Worm (Caenorhabditis elegans) whole organism, L1 larva: ENCODE results near the gene nhr-28.

ENCODE experiments used
- C34B4.2 ChIP-seq: sonication (generic microtip); optimal IDR thresholded peaks from 2 replicates; lab custom pipeline; 2017; ENCODE audit warnings: mild to moderate bottlenecking, missing genetic modification characterization, missing compliant biosample characterization
- F16B12.6 ChIP-seq: fragments of 150-350 bp; optimal IDR thresholded peaks from 2 replicates; lab custom pipeline; 2014; ENCODE audit warnings: missing biosample characterization, missing genetic modification characterization
- Y116A8C.19 ChIP-seq: sonication (generic microtip); optimal IDR thresholded peaks from 2 replicates; lab custom pipeline; 2016; ENCODE audit warnings: missing compliant biosample characterization, missing genetic modification characterization, borderline replicate concordance
- alr-1 ChIP-seq: fragments of 200-800 bp; sonication (Bioruptor generic); optimal IDR thresholded peaks from 2 replicates; lab custom pipeline; 2018; ENCODE audit warnings: borderline replicate concordance, mild to moderate bottlenecking, missing genetic modification characterization, missing compliant biosample characterization
- aly-2 ChIP-seq: fragments of 150-350 bp; optimal IDR thresholded peaks from 2 replicates; lab custom pipeline; 2014; ENCODE audit warnings: missing biosample characterization, missing genetic modification characterization
- blmp-1 ChIP-seq: fragments of 150-350 bp; optimal IDR thresholded peaks from 2 replicates; lab custom pipeline; 2014; ENCODE audit warnings: missing biosample characterization, missing genetic modification characterization
- ceh-88 ChIP-seq: fragments of 200-800 bp; sonication (Bioruptor generic); IDR thresholded peaks from 2 replicates; pipeline ENCODE4 v1.3.6; 2022; ENCODE audit warnings: missing genetic modification characterization, missing compliant biosample characterization
- efl-1 ChIP-seq, 4 experiments: fragments of 150-350 bp; optimal IDR thresholded peaks in 3 of 4; peaks in 1 of 4; 1 replicate in 1 of 4; 2 replicates in 3 of 4; lab custom pipeline; 2014; ENCODE audit warnings: missing biosample characterization in 2 of 4, missing genetic modification characterization in 2 of 4, missing genetic modification reagents in 2 of 4
- egl-13 ChIP-seq: sonication (generic microtip); optimal IDR thresholded peaks from 2 replicates; lab custom pipeline; 2016; ENCODE audit warnings: missing genotype, missing genetic modification reagents, missing genetic modification characterization, missing compliant biosample characterization
- elt-2 ChIP-seq: sonication (generic microtip); optimal IDR thresholded peaks from 2 replicates; lab custom pipeline; 2016; ENCODE audit warnings: missing genetic modification characterization, mild to moderate bottlenecking, inconsistent platforms, missing compliant biosample characterization, missing genetic modification reagents
- fkh-10 ChIP-seq: sonication (generic microtip); optimal IDR thresholded peaks from 2 replicates; lab custom pipeline; 2017; ENCODE audit warnings: missing biosample characterization, missing genetic modification reagents, missing genetic modification characterization
- grh-1 ChIP-seq: fragments of 200-800 bp; sonication (Bioruptor generic); IDR thresholded peaks from 2 replicates; pipeline ENCODE4 v1.3.6; 2022; ENCODE audit warnings: missing genetic modification reagents, missing genetic modification characterization, missing compliant biosample characterization
- hlh-17 ChIP-seq: fragments of 200-800 bp; sonication (Bioruptor generic); optimal IDR thresholded peaks from 2 replicates; lab custom pipeline; 2018; ENCODE audit warnings: missing genetic modification characterization, mild to moderate bottlenecking, missing compliant biosample characterization, moderate library complexity, borderline replicate concordance
- hlh-4 ChIP-seq: sonication (generic microtip); optimal IDR thresholded peaks from 2 replicates; lab custom pipeline; 2016; ENCODE audit warnings: mild to moderate bottlenecking, missing genetic modification characterization, missing compliant biosample characterization
- hpl-2 ChIP-seq: fragments of 150-350 bp; optimal IDR thresholded peaks from 2 replicates; lab custom pipeline; 2014; ENCODE audit warnings: missing biosample characterization, missing genetic modification reagents, missing genetic modification characterization
- isw-1 ChIP-seq: fragments of 200-800 bp; sonication (Bioruptor generic); IDR thresholded peaks from 2 replicates; pipeline ENCODE4 v1.3.6; 2022; ENCODE audit warnings: missing genetic modification characterization, missing compliant biosample characterization
- lin-14 ChIP-seq: fragments of 200-800 bp; sonication (Bioruptor generic); optimal IDR thresholded peaks from 2 replicates; lab custom pipeline; 2018; ENCODE audit warnings: mild to moderate bottlenecking, missing genetic modification characterization, moderate library complexity, missing compliant biosample characterization
- lin-15B ChIP-seq: fragments of 150-350 bp; sonication (generic microtip); optimal IDR thresholded peaks from 3 replicates; lab custom pipeline; 2014; ENCODE audit warnings: missing biosample characterization, missing genetic modification characterization
- lin-35 ChIP-seq, 2 experiments: fragments of 150-350 bp; optimal IDR thresholded peaks; 2 replicates each; lab custom pipeline; 2014; ENCODE audit warnings: missing biosample characterization in 2 of 2, missing genetic modification characterization in 2 of 2, missing genetic modification reagents in 2 of 2
- lsy-2 ChIP-seq, 2 experiments: fragments of 150-350 bp; optimal IDR thresholded peaks; 2 replicates each; lab custom pipeline; 2014; ENCODE audit warnings: missing biosample characterization in 2 of 2, missing genetic modification characterization in 2 of 2
- mab-9 ChIP-seq: fragments of 200-800 bp; sonication (Bioruptor generic); IDR thresholded peaks from 2 replicates; pipeline ENCODE4 v1.3.6; 2022; ENCODE audit warnings: missing genetic modification reagents, missing genetic modification characterization, missing compliant biosample characterization
- nhr-19 ChIP-seq: fragments of 200-800 bp; sonication (Bioruptor generic); conservative IDR thresholded peaks from 2 replicates; pipeline ENCODE4 v1.3.6; 2022; ENCODE audit warnings: missing genetic modification characterization, missing compliant biosample characterization
- nhr-20 ChIP-seq: sonication (generic microtip); optimal IDR thresholded peaks from 2 replicates; lab custom pipeline; 2016; ENCODE audit warnings: mild to moderate bottlenecking, missing genetic modification characterization, missing compliant biosample characterization
- nhr-237 ChIP-seq: fragments of 150-350 bp; optimal IDR thresholded peaks from 2 replicates; lab custom pipeline; 2014; ENCODE audit warnings: missing biosample characterization, missing genetic modification characterization
- nhr-47 ChIP-seq: sonication (generic microtip); optimal IDR thresholded peaks from 2 replicates; lab custom pipeline; 2016; ENCODE audit warnings: mild to moderate bottlenecking, missing genetic modification characterization, moderate library complexity, missing compliant biosample characterization
- nhr-71 ChIP-seq: sonication (generic microtip); optimal IDR thresholded peaks from 2 replicates; lab custom pipeline; 2016; ENCODE audit warnings: mild to moderate bottlenecking, missing genetic modification characterization, moderate library complexity, missing compliant biosample characterization
- nhr-77 ChIP-seq: fragments of 150-350 bp; optimal IDR thresholded peaks from 2 replicates; lab custom pipeline; 2014; ENCODE audit warnings: missing biosample characterization, missing genetic modification characterization
- nhr-84 ChIP-seq: sonication (generic microtip); optimal IDR thresholded peaks from 2 replicates; lab custom pipeline; 2017; ENCODE audit warnings: missing biosample characterization, missing genetic modification characterization
- nhr-90 ChIP-seq: sonication (generic microtip); optimal IDR thresholded peaks from 2 replicates; lab custom pipeline; 2016; ENCODE audit warnings: mild to moderate bottlenecking, missing genetic modification characterization, missing compliant biosample characterization; ENCODE audit not compliant: poor library complexity
- rnt-1 ChIP-seq: sonication (generic microtip); optimal IDR thresholded peaks from 2 replicates; lab custom pipeline; 2016; ENCODE audit warnings: mild to moderate bottlenecking, missing genetic modification characterization, moderate library complexity, missing compliant biosample characterization
- skn-1 ChIP-seq: fragments of 150-350 bp; optimal IDR thresholded peaks from 2 replicates; lab custom pipeline; 2014; ENCODE audit warnings: missing biosample characterization, missing genetic modification characterization
- snu-23 ChIP-seq: sonication (generic microtip); optimal IDR thresholded peaks from 2 replicates; lab custom pipeline; 2016; ENCODE audit warnings: missing genetic modification characterization, missing compliant biosample characterization
- sox-4 ChIP-seq: sonication (generic microtip); optimal IDR thresholded peaks from 2 replicates; lab custom pipeline; 2016; ENCODE audit warnings: missing genetic modification characterization, missing compliant biosample characterization
- tlp-1 ChIP-seq: fragments of 150-350 bp; optimal IDR thresholded peaks from 2 replicates; lab custom pipeline; 2014; ENCODE audit warnings: missing biosample characterization, missing genetic modification characterization
- unc-98 ChIP-seq: fragments of 200-800 bp; sonication (Bioruptor generic); IDR thresholded peaks from 2 replicates; pipeline ENCODE4 v1.3.6; 2022; ENCODE audit warnings: missing genetic modification characterization, missing compliant biosample characterization
- vab-15 ChIP-seq: sonication (generic microtip); optimal IDR thresholded peaks from 2 replicates; lab custom pipeline; 2017; ENCODE audit warnings: missing genotype, mild to moderate bottlenecking, missing genetic modification characterization, missing compliant biosample characterization

nhr-28 gene

DNA sequence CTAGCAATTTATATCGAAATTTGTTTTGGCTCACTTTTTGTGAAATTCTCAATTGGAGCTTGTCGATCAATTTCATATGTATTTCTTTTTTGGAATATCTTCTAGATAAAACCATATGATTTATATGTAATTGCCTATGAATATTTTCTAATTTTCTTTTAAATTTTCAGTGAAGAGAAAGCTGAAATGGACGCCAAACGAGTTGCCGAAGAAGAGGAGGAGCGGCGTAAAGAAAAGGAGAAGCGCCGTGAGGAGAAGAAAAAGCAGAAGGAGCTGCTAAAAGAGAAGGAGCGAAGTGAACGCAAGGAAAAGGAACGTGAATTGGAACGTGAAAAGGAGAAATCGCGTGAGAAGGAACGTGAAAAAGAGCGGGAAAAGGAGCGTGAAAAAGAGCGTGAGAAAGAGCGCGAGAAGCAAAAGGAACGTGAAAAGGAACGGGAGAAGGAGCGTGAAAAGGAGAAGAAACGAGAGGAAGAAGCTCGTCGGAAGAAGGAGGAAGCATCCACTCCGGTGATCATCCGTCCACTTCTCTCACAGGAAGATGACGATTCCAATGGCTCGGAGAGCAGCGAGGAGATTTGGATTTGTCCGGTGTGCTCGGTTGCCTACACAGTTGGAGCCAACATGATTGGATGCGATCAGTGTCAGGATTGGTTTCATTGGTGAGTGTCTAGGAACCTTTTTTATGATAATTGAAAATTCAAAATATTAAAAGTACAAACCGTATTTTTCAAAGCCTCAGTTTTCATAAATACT, 10.7 kb upstream of the nhr-28 start:
- no peak for TF ChIP-seq hpl-2
- TF ChIP-seq Y116A8C.19 (tag; lab: Kevin White, UChicago): no peak
- no peak for TF ChIP-seq ceh-88 (GFP tag; lab: Robert Waterston, UW)
- TF ChIP-seq alr-1: no peak
- TF ChIP-seq snu-23 (GFP tag; lab: Kevin White, UChicago): no peak
- no peak for TF ChIP-seq isw-1
- TF ChIP-seq hlh-4: no peak
- no peak for TF ChIP-seq lin-15B (tag; lab: Kevin White, UChicago)
- TF ChIP-seq C34B4.2 (tag; lab: Kevin White, UChicago): no peak
- no peak for TF ChIP-seq nhr-71 (tag; lab: Kevin White, UChicago)
- TF ChIP-seq tlp-1: no peak
- TF ChIP-seq nhr-47 (tag; lab: Kevin White, UChicago): no peak
- no peak for TF ChIP-seq skn-1
- TF ChIP-seq grh-1 (GFP tag; lab: Robert Waterston, UW): no peak
- no peak for TF ChIP-seq lin-14 (GFP tag; lab: Kevin White, UChicago)

DNA sequence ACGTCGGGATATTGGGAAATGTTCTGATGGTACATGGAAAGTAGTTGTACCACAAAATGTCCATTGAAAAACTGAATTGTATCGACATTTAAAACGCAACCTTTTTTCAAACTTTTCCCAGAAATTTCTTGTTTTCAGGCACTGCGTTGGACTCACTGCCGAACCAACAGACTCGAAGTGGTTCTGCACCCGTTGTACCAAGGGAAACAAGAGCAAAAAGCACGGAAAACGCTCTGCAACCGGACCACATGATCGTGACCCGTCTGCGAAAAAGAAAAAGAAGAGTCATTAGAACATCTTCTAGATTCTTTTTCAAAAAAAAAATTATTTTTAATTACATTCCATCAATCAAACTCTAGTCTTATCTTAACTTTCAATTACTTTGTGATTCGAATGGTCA, 9.5 kb upstream of the nhr-28 start:
- TF ChIP-seq fkh-10 (GFP tag; lab: Kevin White, UChicago) (peak; percentile 15), lsy-2 (tag; optimal IDR thresholded peaks at IDR 0.05; lab: Kevin White, UChicago) (no peak), sox-4 (tag; lab: Kevin White, UChicago) (no peak)
- TF ChIP-seq, all 84 proteins: peak for 1

DNA sequence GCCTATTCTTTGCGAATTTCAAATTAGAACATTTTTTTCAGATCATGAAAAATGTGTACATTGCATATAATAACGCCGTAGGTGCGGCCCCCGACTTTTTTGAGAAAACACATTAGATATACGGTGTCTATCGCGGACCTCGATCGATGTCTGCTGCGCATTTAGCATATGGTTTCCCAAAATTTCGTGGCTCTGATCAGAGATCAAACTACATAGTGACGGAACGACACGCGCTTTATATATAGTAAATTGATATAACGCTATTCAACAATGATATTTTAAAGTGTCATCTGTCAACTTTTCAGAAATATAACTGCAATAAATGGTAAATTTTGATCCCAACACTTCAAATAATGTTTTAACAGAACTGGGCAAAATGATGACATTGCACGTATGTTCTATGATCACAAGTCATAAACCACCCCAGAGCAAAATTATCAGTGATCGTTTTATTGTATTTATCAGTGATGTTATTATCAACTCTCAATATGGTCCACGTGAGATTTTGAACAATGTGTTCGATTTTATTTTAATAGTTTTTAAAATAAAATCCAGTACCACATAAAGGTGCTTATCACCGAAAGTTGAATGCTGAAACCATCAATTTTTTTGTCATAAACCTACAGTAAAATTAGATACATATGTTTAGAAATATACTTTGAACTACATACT, 8.4 kb upstream of the nhr-28 start:
- TF ChIP-seq rnt-1 (tag; lab: Kevin White, UChicago) (no peak), lin-35 (GFP tag; optimal IDR thresholded peaks at IDR 0.05; lab: Kevin White, UChicago) (peak in 1 of 2 experiments; percentile 22), aly-2 (tag; lab: Kevin White, UChicago) (no peak), egl-13 (tag; lab: Kevin White, UChicago) (no peak), vab-15 (tag; lab: Kevin White, UChicago) (no peak), blmp-1 (tag; lab: Kevin White, UChicago) (no peak), nhr-19 (GFP tag; lab: Robert Waterston, UW) (no peak), nhr-71 (tag; lab: Kevin White, UChicago) (peak; percentile 18), nhr-84 (no peak), nhr-77 (no peak), elt-2 (tag; lab: Kevin White, UChicago) (peak; percentile 88), hlh-17 (GFP tag; lab: Kevin White, UChicago) (no peak), nhr-90 (tag; lab: Kevin White, UChicago) (peak; percentile 1), sox-4 (tag; lab: Kevin White, UChicago) (no peak), F16B12.6 (tag; lab: Kevin White, UChicago) (no peak), efl-1 (optimal IDR thresholded peaks at IDR 0.05; lab: Kevin White, UChicago) (no peak), efl-1 (GFP tag; optimal IDR thresholded peaks at IDR 0.05 in 1 of 2; lab: Kevin White, UChicago) (no peak), nhr-20 (tag; lab: Kevin White, UChicago) (peak; percentile 7), nhr-237 (tag; lab: Kevin White, UChicago) (no peak), unc-98 (GFP tag; lab: Robert Waterston, UW) (no peak), mab-9 (GFP tag; lab: Robert Waterston, UW) (no peak)
